Worm (Caenorhabditis elegans) whole organism, L2 larva: Measurements from ENCODE around the gene R04D3.4.

Experiments used
- C34F6.9 ChIP-seq: fragments of 150-350 bp; optimal IDR thresholded peaks from 2 replicates; lab custom pipeline; 2014; ENCODE audit warnings: missing biosample characterization, missing genetic modification characterization
- F13H6.1 ChIP-seq: sonication (generic microtip); optimal IDR thresholded peaks from 2 replicates; lab custom pipeline; 2016; ENCODE audit warnings: missing genetic modification characterization, missing compliant biosample characterization
- R02D3.7 ChIP-seq: fragments of 150-350 bp; optimal IDR thresholded peaks from 2 replicates; lab custom pipeline; 2014; ENCODE audit warnings: missing biosample characterization, missing genetic modification characterization
- Y55F3AM.14 ChIP-seq: fragments of 200-800 bp; sonication (Bioruptor generic); optimal IDR thresholded peaks from 2 replicates; lab custom pipeline; 2018; ENCODE audit warnings: mild to moderate bottlenecking, missing genetic modification characterization, missing compliant biosample characterization
- ZK546.5 ChIP-seq: sonication (generic microtip); optimal IDR thresholded peaks from 2 replicates; lab custom pipeline; 2017; ENCODE audit warnings: missing biosample characterization, missing genetic modification characterization
- aly-2 ChIP-seq: fragments of 150-350 bp; optimal IDR thresholded peaks from 2 replicates; lab custom pipeline; 2014; ENCODE audit warnings: missing biosample characterization, missing genetic modification characterization
- ama-1 ChIP-seq: fragments of 150-350 bp; optimal IDR thresholded peaks from 2 replicates; lab custom pipeline; 2018; ENCODE audit warnings: inconsistent platforms
- blmp-1 ChIP-seq: sonication (generic microtip); optimal IDR thresholded peaks from 2 replicates; lab custom pipeline; 2017; ENCODE audit warnings: missing genetic modification characterization, mild to moderate bottlenecking, missing compliant biosample characterization, antibody characterized with exemption, moderate library complexity; ENCODE audit not compliant: insufficient read depth
- ceh-16 ChIP-seq: fragments of 150-350 bp; optimal IDR thresholded peaks from 2 replicates; lab custom pipeline; 2014; ENCODE audit warnings: missing biosample characterization, missing genetic modification characterization
- ceh-82 ChIP-seq: fragments of 150-350 bp; optimal IDR thresholded peaks from 2 replicates; lab custom pipeline; 2014; ENCODE audit warnings: missing biosample characterization, missing genetic modification characterization
- crh-2 ChIP-seq: sonication (generic microtip); optimal IDR thresholded peaks from 2 replicates; lab custom pipeline; 2017; ENCODE audit warnings: missing biosample characterization, missing genetic modification characterization
- egl-27 ChIP-seq: sonication (generic microtip); optimal IDR thresholded peaks from 3 replicates; lab custom pipeline; 2017; ENCODE audit warnings: missing biosample characterization, missing genetic modification reagents, missing genetic modification characterization
- elt-1 ChIP-seq: fragments of 150-350 bp; optimal IDR thresholded peaks from 2 replicates; lab custom pipeline; 2014; ENCODE audit warnings: missing biosample characterization, missing genetic modification characterization
- elt-3 ChIP-seq: sonication (generic microtip); optimal IDR thresholded peaks from 2 replicates; lab custom pipeline; 2017; ENCODE audit warnings: missing biosample characterization, missing genetic modification characterization
- fos-1 ChIP-seq: fragments of 150-350 bp; optimal IDR thresholded peaks from 2 replicates; lab custom pipeline; 2014; ENCODE audit warnings: missing biosample characterization, missing genetic modification characterization
- gmeb-1 ChIP-seq: fragments of 150-350 bp; optimal IDR thresholded peaks from 2 replicates; lab custom pipeline; 2014; ENCODE audit warnings: missing biosample characterization, missing genetic modification characterization
- lin-11 ChIP-seq: fragments of 150-350 bp; sonication (generic microtip); optimal IDR thresholded peaks from 2 replicates; lab custom pipeline; 2014; ENCODE audit warnings: missing biosample characterization, missing genetic modification characterization, inconsistent platforms, mixed read lengths
- lsy-2 ChIP-seq, 2 experiments: fragments of 150-350 bp in 1 of 2; sonication (generic microtip) in 1 of 2; optimal IDR thresholded peaks; 2 replicates each; lab custom pipeline; 2014 to 2017; ENCODE audit warnings: missing biosample characterization in 2 of 2, missing genetic modification characterization in 2 of 2
- mab-5 ChIP-seq: fragments of 150-350 bp; optimal IDR thresholded peaks from 2 replicates; lab custom pipeline; 2014; ENCODE audit warnings: missing biosample characterization, missing genetic modification characterization
- nhr-10 ChIP-seq: sonication (generic microtip); optimal IDR thresholded peaks from 2 replicates; lab custom pipeline; 2017; ENCODE audit warnings: missing biosample characterization, missing genetic modification characterization
- nhr-11 ChIP-seq: fragments of 150-350 bp; optimal IDR thresholded peaks from 2 replicates; lab custom pipeline; 2014; ENCODE audit warnings: missing biosample characterization, missing genetic modification characterization
- nhr-12 ChIP-seq: fragments of 150-350 bp; optimal IDR thresholded peaks from 2 replicates; lab custom pipeline; 2014; ENCODE audit warnings: missing biosample characterization, missing genetic modification characterization
- nhr-129 ChIP-seq: fragments of 150-350 bp; optimal IDR thresholded peaks from 2 replicates; lab custom pipeline; 2014; ENCODE audit warnings: missing biosample characterization, missing genetic modification characterization
- nhr-21 ChIP-seq: fragments of 150-350 bp; optimal IDR thresholded peaks from 2 replicates; lab custom pipeline; 2014; ENCODE audit warnings: missing biosample characterization, missing genetic modification characterization
- nhr-23 ChIP-seq: fragments of 150-350 bp; optimal IDR thresholded peaks from 2 replicates; lab custom pipeline; 2014; ENCODE audit warnings: missing biosample characterization, missing genetic modification reagents, missing genetic modification characterization
- nhr-237 ChIP-seq: fragments of 150-350 bp; optimal IDR thresholded peaks from 2 replicates; lab custom pipeline; 2014; ENCODE audit warnings: missing biosample characterization, missing genetic modification characterization
- nhr-25 ChIP-seq: fragments of 150-350 bp; sonication (generic microtip); optimal IDR thresholded peaks from 3 replicates; lab custom pipeline; 2014; ENCODE audit warnings: missing biosample characterization, missing genetic modification characterization
- nhr-6 ChIP-seq: fragments of 150-350 bp; optimal IDR thresholded peaks from 2 replicates; lab custom pipeline; 2014; ENCODE audit warnings: missing biosample characterization, missing genetic modification characterization
- nhr-77 ChIP-seq: fragments of 150-350 bp; optimal IDR thresholded peaks from 2 replicates; lab custom pipeline; 2014; ENCODE audit warnings: missing biosample characterization, missing genetic modification characterization
- peb-1 ChIP-seq: fragments of 150-350 bp; optimal IDR thresholded peaks from 2 replicates; lab custom pipeline; 2014; ENCODE audit warnings: missing biosample characterization, missing genetic modification characterization
- sem-4 ChIP-seq: fragments of 150-350 bp; optimal IDR thresholded peaks from 2 replicates; lab custom pipeline; 2014; ENCODE audit warnings: missing biosample characterization, missing genetic modification reagents, missing genetic modification characterization
- skn-1 ChIP-seq: sonication (generic microtip); optimal IDR thresholded peaks from 2 replicates; lab custom pipeline; 2017; ENCODE audit warnings: missing biosample characterization, missing genetic modification characterization
- sma-9 ChIP-seq, 2 experiments: fragments of 150-350 bp in 1 of 2; sonication (generic microtip) in 1 of 2; optimal IDR thresholded peaks; 2 replicates each; lab custom pipeline; 2014 to 2016; ENCODE audit warnings: missing genetic modification characterization in 2 of 2, mild to moderate bottlenecking in 1 of 2, missing biosample characterization in 1 of 2, missing compliant biosample characterization in 1 of 2, missing genetic modification reagents in 1 of 2, moderate library complexity in 1 of 2
- unc-39 ChIP-seq: fragments of 150-350 bp; optimal IDR thresholded peaks from 2 replicates; lab custom pipeline; 2014; ENCODE audit warnings: missing biosample characterization, missing genetic modification characterization
- unc-55 ChIP-seq: fragments of 150-350 bp; sonication (generic microtip); optimal IDR thresholded peaks from 3 replicates; lab custom pipeline; 2014; ENCODE audit warnings: missing biosample characterization, missing genetic modification reagents, missing genetic modification characterization
- unc-62 ChIP-seq: fragments of 150-350 bp; optimal IDR thresholded peaks from 2 replicates; lab custom pipeline; 2014; ENCODE audit warnings: missing biosample characterization, missing genetic modification reagents, missing genetic modification characterization
- zag-1 ChIP-seq: fragments of 150-350 bp; optimal IDR thresholded peaks from 2 replicates; lab custom pipeline; 2014; ENCODE audit warnings: missing biosample characterization, missing genetic modification characterization
- ztf-1 ChIP-seq: fragments of 200-800 bp; sonication (Bioruptor generic); conservative IDR thresholded peaks from 2 replicates; pipeline ENCODE4 v1.3.6; 2022; ENCODE audit warnings: missing genetic modification characterization, missing compliant biosample characterization
- ztf-11 ChIP-seq: sonication (generic microtip); optimal IDR thresholded peaks from 2 replicates; lab custom pipeline; 2017; ENCODE audit warnings: missing biosample characterization, missing genetic modification characterization
- ztf-4 ChIP-seq: fragments of 150-350 bp; optimal IDR thresholded peaks from 2 replicates; lab custom pipeline; 2014; ENCODE audit warnings: missing biosample characterization, missing genetic modification characterization

Gene R04D3.4

ce11 chrX:13278876-13279275 lies 9.7 kb downstream of the R04D3.4 start, which contains the start of gene phf-33:
phf-33 (minus strand) TSS chrX:13278976.
- TF ChIP-seq skn-1 (tag; lab: Kevin White, UChicago) (no peak), ceh-16 (tag; lab: Kevin White, UChicago) (no peak), sma-9 (GFP tag; optimal IDR thresholded peaks at IDR 0.05; lab: Kevin White, UChicago) (no peak), sma-9 (tag; optimal IDR thresholded peaks at IDR 0.05; lab: Kevin White, UChicago) (no peak), Y55F3AM.14 (GFP tag; lab: Kevin White, UChicago) (no peak), crh-2 (tag; lab: Kevin White, UChicago) (no peak), blmp-1 (no peak), elt-1 (tag; lab: Kevin White, UChicago) (no peak), nhr-12 (tag; lab: Kevin White, UChicago) (no peak), nhr-237 (no peak), unc-39 (no peak), zag-1 (no peak), nhr-10 (tag; lab: Kevin White, UChicago) (no peak), ztf-1 (GFP tag; lab: Robert Waterston, UW) (no peak), F13H6.1 (tag; lab: Kevin White, UChicago) (no peak), nhr-21 (tag; lab: Kevin White, UChicago) (no peak), ceh-82 (tag; lab: Kevin White, UChicago) (no peak), nhr-77 (tag; lab: Kevin White, UChicago) (no peak)

- TF ChIP-seq ztf-11 (tag; lab: Kevin White, UChicago) = no peak
- TF ChIP-seq nhr-11 (tag; lab: Kevin White, UChicago) = no peak
- no peak for TF ChIP-seq ztf-4 (tag; lab: Kevin White, UChicago)
- TF ChIP-seq aly-2 (tag; lab: Kevin White, UChicago) = no peak
- TF ChIP-seq ZK546.5 (tag; lab: Kevin White, UChicago) = no peak
- TF ChIP-seq nhr-23 (tag; lab: Kevin White, UChicago) = no peak
- TF ChIP-seq unc-62 = no peak
- TF ChIP-seq nhr-237 = no peak
- TF ChIP-seq crh-2 (tag; lab: Kevin White, UChicago) = no peak
Observed at ce11 chrX:13274102-13274501, 14.5 kb downstream of the R04D3.4 start, which contains the start of gene cyp-14A3. cyp-14A3 (minus strand) TSS chrX:13274202.

ce11 chrX:13269586-13269985 lies 19.0 kb downstream of the R04D3.4 start, which contains the start of gene cyp-14A2:
cyp-14A2 (minus strand) TSS chrX:13269686.
- TF ChIP-seq peb-1 (tag; lab: Kevin White, UChicago) (no peak), mab-5 (tag; lab: Kevin White, UChicago) (no peak), ceh-16 (tag; lab: Kevin White, UChicago) (no peak), aly-2 (tag; lab: Kevin White, UChicago) (no peak), nhr-10 (tag; lab: Kevin White, UChicago) (no peak), ztf-4 (tag; lab: Kevin White, UChicago) (no peak), nhr-21 (tag; lab: Kevin White, UChicago) (no peak), nhr-25 (tag; lab: Kevin White, UChicago) (no peak), gmeb-1 (tag; lab: Kevin White, UChicago) (no peak), sma-9 (GFP tag; optimal IDR thresholded peaks at IDR 0.05; lab: Kevin White, UChicago) (no peak), sma-9 (tag; optimal IDR thresholded peaks at IDR 0.05; lab: Kevin White, UChicago) (no peak), R02D3.7 (tag; lab: Kevin White, UChicago) (no peak), ceh-82 (tag; lab: Kevin White, UChicago) (no peak), egl-27 (tag; lab: Kevin White, UChicago) (no peak), unc-62 (no peak), elt-3 (tag; lab: Kevin White, UChicago) (no peak), nhr-6 (no peak), nhr-11 (tag; lab: Kevin White, UChicago) (no peak), blmp-1 (no peak), nhr-77 (tag; lab: Kevin White, UChicago) (no peak), ztf-11 (tag; lab: Kevin White, UChicago) (no peak)

- TF ChIP-seq ztf-4 (tag; lab: Kevin White, UChicago) (no peak), nhr-129 (tag; lab: Kevin White, UChicago) (peak; percentile 74), ztf-1 (GFP tag; lab: Robert Waterston, UW) (no peak), nhr-77 (tag; lab: Kevin White, UChicago) (no peak)
Observed at ce11 chrX:13267230-13267629, 21.4 kb downstream of the R04D3.4 start, which contains the start of gene cyp-14A1. cyp-14A1 (minus strand) TSS chrX:13267355.

- TF ChIP-seq zag-1 (peak; percentile 45), nhr-21 (tag; lab: Kevin White, UChicago) (peak; percentile 42), ceh-16 (tag; lab: Kevin White, UChicago) (peak; percentile 31), mab-5 (tag; lab: Kevin White, UChicago) (no peak), sem-4 (tag; lab: Kevin White, UChicago) (peak; percentile 16), fos-1 (tag; lab: Kevin White, UChicago) (peak; percentile 19), crh-2 (tag; lab: Kevin White, UChicago) (peak; percentile 36), lin-11 (tag; lab: Kevin White, UChicago) (peak; percentile 28), unc-55 (GFP tag; lab: Kevin White, UChicago) (peak; percentile 66), unc-39 (no peak), nhr-129 (tag; lab: Kevin White, UChicago) (peak; percentile 83), lsy-2 (tag; optimal IDR thresholded peaks at IDR 0.05; lab: Kevin White, UChicago) (peak in 1 of 2 experiments; percentile 36), F13H6.1 (tag; lab: Kevin White, UChicago) (peak; percentile 65), gmeb-1 (tag; lab: Kevin White, UChicago) (peak; percentile 19), sma-9 (GFP tag; optimal IDR thresholded peaks at IDR 0.05; lab: Kevin White, UChicago) (peak; percentile 68), sma-9 (tag; optimal IDR thresholded peaks at IDR 0.05; lab: Kevin White, UChicago) (no peak), elt-3 (tag; lab: Kevin White, UChicago) (no peak), skn-1 (tag; lab: Kevin White, UChicago) (no peak), Y55F3AM.14 (GFP tag; lab: Kevin White, UChicago) (peak; percentile 23), C34F6.9 (tag; lab: Kevin White, UChicago) (peak; percentile 36), R02D3.7 (tag; lab: Kevin White, UChicago) (no peak), ama-1 (lab: Kevin White, UChicago) (no peak), ztf-4 (tag; lab: Kevin White, UChicago) (peak; percentile 35)
Observed at ce11 chrX:13264550-13264949, 24.1 kb downstream of the R04D3.4 start.
